Worm (Caenorhabditis elegans) whole organism, young adult: Measurements from ENCODE around the gene D1054.1.

Source experiments
- B0336.3 ChIP-seq: fragments of 200-800 bp; sonication (Bioruptor generic); IDR thresholded peaks from 2 replicates; pipeline ENCODE4 v1.3.6; 2022; ENCODE audit warnings: missing genetic modification characterization, missing compliant biosample characterization
- C06A6.2 ChIP-seq: fragments of 200-800 bp; sonication (Bioruptor generic); conservative IDR thresholded peaks from 2 replicates; pipeline ENCODE4 v1.3.6; 2022; ENCODE audit warnings: missing genetic modification characterization, missing compliant biosample characterization
- C17E4.6 ChIP-seq: fragments of 200-800 bp; sonication (Bioruptor generic); IDR thresholded peaks from 2 replicates; pipeline ENCODE4 v1.3.6; 2022; ENCODE audit warnings: missing genetic modification reagents, missing genetic modification characterization, missing compliant biosample characterization
- D2030.7 ChIP-seq: fragments of 200-800 bp; sonication (Bioruptor generic); IDR thresholded peaks from 2 replicates; pipeline ENCODE4 v1.3.6; 2022; ENCODE audit warnings: missing genetic modification reagents, missing genetic modification characterization, missing compliant biosample characterization
- F23B12.7 ChIP-seq: sonication (generic microtip); optimal IDR thresholded peaks from 2 replicates; lab custom pipeline; 2017; ENCODE audit warnings: missing genetic modification characterization, mild to moderate bottlenecking, missing compliant biosample characterization, antibody characterized with exemption, moderate library complexity; ENCODE audit not compliant: insufficient read depth
- F33H1.4 ChIP-seq: fragments of 200-800 bp; sonication (Bioruptor generic); IDR thresholded peaks from 2 replicates; pipeline ENCODE4 v1.3.6; 2022; ENCODE audit warnings: missing genetic modification reagents, missing genetic modification characterization, missing compliant biosample characterization
- F37B4.10 ChIP-seq: fragments of 200-800 bp; sonication (Bioruptor generic); IDR thresholded peaks from 2 replicates; pipeline ENCODE4 v1.3.6; 2022; ENCODE audit warnings: missing genetic modification characterization, missing compliant biosample characterization
- F52B5.7 ChIP-seq: sonication (generic microtip); optimal IDR thresholded peaks from 2 replicates; lab custom pipeline; 2016; ENCODE audit warnings: mild to moderate bottlenecking, missing genetic modification characterization, missing compliant biosample characterization
- F55B11.4 ChIP-seq: sonication (generic microtip); optimal IDR thresholded peaks from 2 replicates; lab custom pipeline; 2016; ENCODE audit warnings: missing compliant biosample characterization, missing genetic modification characterization, borderline replicate concordance; ENCODE audit not compliant: insufficient read depth
- F57C9.4 ChIP-seq: sonication (generic microtip); optimal IDR thresholded peaks from 2 replicates; lab custom pipeline; 2017; ENCODE audit warnings: mild to moderate bottlenecking, missing genetic modification characterization, missing compliant biosample characterization
- Y67H2A.10 ChIP-seq: fragments of 200-800 bp; sonication (Bioruptor generic); conservative IDR thresholded peaks from 2 replicates; pipeline ENCODE4 v1.3.6; 2022; ENCODE audit warnings: missing genetic modification reagents, missing genetic modification characterization, missing compliant biosample characterization
- akir-1 ChIP-seq: fragments of 200-800 bp; sonication (Bioruptor generic); optimal IDR thresholded peaks from 2 replicates; lab custom pipeline; 2018; ENCODE audit warnings: mild to moderate bottlenecking, missing genetic modification characterization, moderate library complexity, missing compliant biosample characterization
- ama-1 ChIP-seq, 3 experiments: fragments of 150-350 bp in 1 of 3; sonication (generic microtip) in 2 of 3; optimal IDR thresholded peaks; 2 replicates each; lab custom pipeline; 2014 to 2018; ENCODE audit warnings: missing biosample characterization in 2 of 3, missing genetic modification characterization in 2 of 3, missing genetic modification reagents in 2 of 3
- aptf-3 ChIP-seq: fragments of 200-800 bp; sonication (Bioruptor generic); IDR thresholded peaks from 2 replicates; pipeline ENCODE4 v1.3.6; 2022; ENCODE audit warnings: missing genetic modification characterization, missing compliant biosample characterization
- athp-1 ChIP-seq: sonication (generic microtip); optimal IDR thresholded peaks from 2 replicates; lab custom pipeline; 2017; ENCODE audit warnings: mild to moderate bottlenecking, missing genetic modification characterization, missing compliant biosample characterization
- attf-3 ChIP-seq: fragments of 200-800 bp; sonication (Bioruptor generic); conservative IDR thresholded peaks from 2 replicates; pipeline ENCODE4 v1.3.6; 2022; ENCODE audit warnings: missing genetic modification reagents, missing genetic modification characterization, missing compliant biosample characterization
- attf-5 ChIP-seq: fragments of 200-800 bp; sonication (Bioruptor generic); optimal IDR thresholded peaks from 2 replicates; lab custom pipeline; 2018; ENCODE audit warnings: mild to moderate bottlenecking, missing genetic modification characterization, missing compliant biosample characterization
- ccch-3 ChIP-seq: fragments of 200-800 bp; sonication (Bioruptor generic); optimal IDR thresholded peaks from 2 replicates; lab custom pipeline; 2018; ENCODE audit warnings: mild to moderate bottlenecking, missing genetic modification characterization, missing compliant biosample characterization
- cebp-1 ChIP-seq, 2 experiments: fragments of 200-800 bp in 1 of 2; sonication (Bioruptor generic) in 1 of 2; sonication (generic microtip) in 1 of 2; IDR thresholded peaks in 1 of 2; optimal IDR thresholded peaks in 1 of 2; 2 replicates each; pipeline versions ENCODE4 v1.3.6 to Lab custom; 2017 to 2022; ENCODE audit warnings: missing compliant biosample characterization in 2 of 2, missing genetic modification characterization in 2 of 2, mild to moderate bottlenecking in 1 of 2, missing genetic modification reagents in 1 of 2, moderate library complexity in 1 of 2
- cebp-2 ChIP-seq: fragments of 200-800 bp; sonication (Bioruptor generic); IDR thresholded peaks from 2 replicates; pipeline ENCODE4 v1.3.6; 2022; ENCODE audit warnings: missing genetic modification characterization, missing compliant biosample characterization
- ceh-27 ChIP-seq: fragments of 200-800 bp; sonication (Bioruptor generic); optimal IDR thresholded peaks from 2 replicates; lab custom pipeline; 2018; ENCODE audit warnings: mild to moderate bottlenecking, missing genetic modification characterization, moderate library complexity, missing compliant biosample characterization
- ceh-40 ChIP-seq: fragments of 200-800 bp; sonication (Bioruptor generic); IDR thresholded peaks from 2 replicates; pipeline ENCODE4 v1.3.6; 2022; ENCODE audit warnings: missing genetic modification characterization, missing compliant biosample characterization
- ceh-79 ChIP-seq: sonication (generic microtip); optimal IDR thresholded peaks from 2 replicates; lab custom pipeline; 2017; ENCODE audit warnings: mild to moderate bottlenecking, missing genetic modification characterization, missing compliant biosample characterization
- dox-1 ChIP-seq: fragments of 200-800 bp; sonication (Bioruptor generic); IDR thresholded peaks from 2 replicates; pipeline ENCODE4 v1.3.6; 2022; ENCODE audit warnings: missing genetic modification reagents, missing genetic modification characterization, missing compliant biosample characterization
- gei-17 ChIP-seq: fragments of 200-800 bp; sonication (Bioruptor generic); optimal IDR thresholded peaks from 2 replicates; lab custom pipeline; 2018; ENCODE audit warnings: mild to moderate bottlenecking, missing genetic modification characterization, missing compliant biosample characterization
- hmg-1.2 ChIP-seq: fragments of 200-800 bp; sonication (Bioruptor generic); IDR thresholded peaks from 2 replicates; pipeline ENCODE4 v1.3.6; 2022; ENCODE audit warnings: missing genetic modification reagents, missing genetic modification characterization, missing compliant biosample characterization
- let-526 ChIP-seq: fragments of 200-800 bp; sonication (Bioruptor generic); IDR thresholded peaks from 2 replicates; pipeline ENCODE4 v1.3.6; 2022; ENCODE audit warnings: missing genetic modification reagents, missing genetic modification characterization, missing compliant biosample characterization
- let-607 ChIP-seq, 2 experiments: fragments of 200-800 bp in 1 of 2; sonication (Bioruptor generic) in 1 of 2; sonication (generic microtip) in 1 of 2; optimal IDR thresholded peaks; 2 replicates each; lab custom pipeline; 2016 to 2018; ENCODE audit warnings: mild to moderate bottlenecking in 2 of 2, missing compliant biosample characterization in 2 of 2, missing genetic modification characterization in 2 of 2, moderate library complexity in 2 of 2, missing genotype in 1 of 2
- lin-26 ChIP-seq: fragments of 200-800 bp; sonication (Bioruptor generic); IDR thresholded peaks from 2 replicates; pipeline ENCODE4 v1.3.6; 2022; ENCODE audit warnings: missing genetic modification reagents, missing genetic modification characterization, missing compliant biosample characterization
- lin-40 ChIP-seq: sonication (generic microtip); optimal IDR thresholded peaks from 2 replicates; lab custom pipeline; 2016; ENCODE audit warnings: missing genetic modification characterization, mild to moderate bottlenecking, missing compliant biosample characterization, missing genotype, missing genetic modification reagents
- madf-10 ChIP-seq: sonication (generic microtip); optimal IDR thresholded peaks from 2 replicates; lab custom pipeline; 2016; ENCODE audit warnings: mild to moderate bottlenecking, missing genetic modification characterization, missing compliant biosample characterization
- mcd-1 ChIP-seq: fragments of 200-800 bp; sonication (Bioruptor generic); IDR thresholded peaks from 2 replicates; pipeline ENCODE4 v1.3.6; 2022; ENCODE audit warnings: missing genetic modification reagents, missing genetic modification characterization, missing compliant biosample characterization
- mxl-1 ChIP-seq: sonication (generic microtip); optimal IDR thresholded peaks from 2 replicates; lab custom pipeline; 2016; ENCODE audit warnings: missing genetic modification characterization, missing compliant biosample characterization
- nfyb-1 ChIP-seq: fragments of 200-800 bp; sonication (Bioruptor generic); IDR thresholded peaks from 2 replicates; pipeline ENCODE4 v1.3.6; 2022; ENCODE audit warnings: missing genetic modification reagents, missing genetic modification characterization, missing compliant biosample characterization
- nhr-179 ChIP-seq: sonication (generic microtip); optimal IDR thresholded peaks from 2 replicates; lab custom pipeline; 2016; ENCODE audit warnings: mild to moderate bottlenecking, missing genetic modification characterization, missing compliant biosample characterization
- nhr-80 ChIP-seq: sonication (generic microtip); optimal IDR thresholded peaks from 2 replicates; lab custom pipeline; 2016; ENCODE audit warnings: missing genetic modification characterization, missing compliant biosample characterization
- rpc-1 ChIP-seq, 2 experiments: fragments of 150-350 bp in 1 of 2; sonication (generic microtip) in 1 of 2; optimal IDR thresholded peaks; 2 replicates each; lab custom pipeline; 2014 to 2018; ENCODE audit warnings: missing biosample characterization in 1 of 2, missing genetic modification characterization in 1 of 2, missing genetic modification reagents in 1 of 2, missing genotype in 1 of 2
- sptf-2 ChIP-seq: fragments of 200-800 bp; sonication (Bioruptor generic); optimal IDR thresholded peaks from 2 replicates; lab custom pipeline; 2018; ENCODE audit warnings: mild to moderate bottlenecking, missing genetic modification characterization, missing compliant biosample characterization
- tbx-9 ChIP-seq: sonication (generic microtip); optimal IDR thresholded peaks from 2 replicates; lab custom pipeline; 2016; ENCODE audit warnings: borderline replicate concordance, missing genetic modification characterization, inconsistent platforms, missing compliant biosample characterization
- unc-62 ChIP-seq: fragments of 150-350 bp; optimal IDR thresholded peaks from 2 replicates; lab custom pipeline; 2014; ENCODE audit warnings: missing biosample characterization, missing genetic modification reagents, missing genetic modification characterization
- xnd-1 ChIP-seq: sonication (generic microtip); optimal IDR thresholded peaks from 2 replicates; lab custom pipeline; 2016; ENCODE audit warnings: missing genotype, missing genetic modification reagents, missing genetic modification characterization, missing compliant biosample characterization
- zim-3 ChIP-seq: sonication (generic microtip); optimal IDR thresholded peaks from 2 replicates; lab custom pipeline; 2017; ENCODE audit warnings: mild to moderate bottlenecking, missing genetic modification characterization, moderate library complexity, missing compliant biosample characterization

The D1054.1 gene

DNA sequence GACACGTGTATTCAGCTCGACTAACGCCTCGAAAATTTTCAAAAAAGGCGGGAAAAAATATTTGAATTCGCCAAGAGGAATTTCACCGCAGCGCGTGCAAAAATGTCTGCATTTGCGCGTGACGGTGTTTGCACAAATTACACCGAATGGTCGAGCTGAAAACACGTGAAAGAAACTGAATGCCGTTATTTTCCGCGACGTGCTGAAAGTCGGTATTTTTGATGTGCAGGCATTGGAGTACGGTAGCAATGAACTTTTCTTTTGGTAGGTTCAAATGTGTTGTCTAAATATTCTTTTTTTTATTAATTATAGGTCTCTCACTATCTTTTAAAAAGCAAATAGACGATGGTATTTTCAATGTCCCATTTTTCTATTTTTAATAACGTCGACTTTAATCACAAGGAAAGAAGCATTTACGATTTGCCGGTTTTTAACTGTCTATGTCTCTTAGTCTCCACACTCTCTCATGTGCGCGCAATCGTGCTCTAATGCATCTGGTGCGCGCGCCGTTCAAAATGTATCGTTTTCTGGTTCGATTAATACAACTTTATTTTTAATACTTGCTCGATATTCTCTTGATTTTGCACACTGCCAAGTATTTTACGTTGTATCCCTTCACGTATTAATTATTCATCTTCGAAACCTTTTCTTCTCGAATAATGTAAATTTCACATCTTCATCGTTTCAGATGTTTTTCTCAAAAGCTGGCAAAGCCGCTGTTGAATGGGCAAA lies 43.6 kb upstream of the D1054.1 start, which contains the start of the genes C29A12.1 and lig-1 (continued):
- TF ChIP-seq D2030.7 (GFP tag; lab: Robert Waterston, UW) (peak; percentile 93), nhr-179 (tag; lab: Kevin White, UChicago) (no peak), Y67H2A.10 (no peak), rpc-1 (optimal IDR thresholded peaks at IDR 0.05; lab: Kevin White, UChicago) (no peak), rpc-1 (tag; optimal IDR thresholded peaks at IDR 0.05; lab: Kevin White, UChicago) (no peak), F23B12.7 (tag; lab: Kevin White, UChicago) (peak; percentile 27), C06A6.2 (GFP tag; lab: Robert Waterston, UW) (no peak), hmg-1.2 (GFP tag; lab: Robert Waterston, UW) (peak; percentile 66; the same call in 1 of the 2 replicates), sptf-2 (GFP tag; lab: Kevin White, UChicago) (no peak), zim-3 (tag; lab: Kevin White, UChicago) (no peak), athp-1 (tag; lab: Kevin White, UChicago) (no peak), lin-40 (tag; lab: Kevin White, UChicago) (no peak), nfyb-1 (no peak), F37B4.10 (GFP tag; lab: Robert Waterston, UW) (no peak), F55B11.4 (tag; lab: Kevin White, UChicago) (no peak), madf-10 (tag; lab: Kevin White, UChicago) (no peak), C17E4.6 (GFP tag; lab: Robert Waterston, UW) (no peak), attf-5 (GFP tag; lab: Kevin White, UChicago) (peak; percentile 44), mcd-1 (GFP tag; lab: Robert Waterston, UW) (peak; percentile 68), F33H1.4 (GFP tag; lab: Robert Waterston, UW) (peak; percentile 51), F52B5.7 (tag; lab: Kevin White, UChicago) (no peak), let-526 (GFP tag; lab: Robert Waterston, UW) (no peak), akir-1 (GFP tag; lab: Kevin White, UChicago) (no peak), ceh-79 (no peak), xnd-1 (tag; lab: Kevin White, UChicago) (peak; percentile 54), cebp-2 (no peak), unc-62 (GFP tag; lab: Kevin White, UChicago) (no peak), F57C9.4 (tag; lab: Kevin White, UChicago) (no peak), mxl-1 (no peak), dox-1 (GFP tag; lab: Robert Waterston, UW) (peak; percentile 79), gei-17 (GFP tag; lab: Kevin White, UChicago) (no peak), attf-3 (no peak), lin-26 (0 out of 2 replicates have a peak, but pooled peaks have one; percentile 18)

DNA sequence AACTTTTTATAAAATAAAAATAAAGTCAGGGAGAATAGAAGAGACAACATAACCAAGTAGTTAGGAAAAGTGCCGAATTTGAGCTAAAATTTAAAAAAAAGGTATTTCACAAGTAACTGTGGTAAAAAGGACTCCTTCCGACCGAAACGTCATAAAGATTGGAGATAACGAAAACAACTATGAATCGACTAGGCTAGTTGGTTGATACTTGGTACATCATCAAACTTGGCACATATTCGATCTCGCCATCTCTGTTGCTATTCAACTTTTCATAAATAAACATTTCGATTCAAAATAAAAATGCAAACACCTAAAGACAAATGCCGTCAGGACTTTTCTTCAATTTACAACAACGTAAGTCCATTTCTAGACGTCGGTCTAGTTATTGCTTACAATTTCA lies 41.7 kb upstream of the D1054.1 start, which contains the start of gene C29A12.22:
Gene C29A12.22, plus strand, starts transcription at position 301 of the 400 bp plus-strand sequence.
- TF ChIP-seq tbx-9 (tag; lab: Kevin White, UChicago): no peak
- no peak for TF ChIP-seq ccch-3 (GFP tag; lab: Kevin White, UChicago)
- no peak for TF ChIP-seq B0336.3
- no peak for TF ChIP-seq ceh-27
- no peak for TF ChIP-seq F57C9.4 (tag; lab: Kevin White, UChicago)
- no peak for TF ChIP-seq ceh-40
- no peak for TF ChIP-seq cebp-1 (GFP tag; IDR thresholded peaks at IDR 0.05; lab: Robert Waterston, UW)
- TF ChIP-seq cebp-1 (tag; optimal IDR thresholded peaks at IDR 0.05; lab: Kevin White, UChicago): no peak
- no peak for TF ChIP-seq nhr-80
- TF ChIP-seq let-607 (tag; optimal IDR thresholded peaks at IDR 0.05; lab: Kevin White, UChicago): no peak
- TF ChIP-seq aptf-3: no peak
- no peak for TF ChIP-seq ama-1 (optimal IDR thresholded peaks at IDR 0.05; lab: Kevin White, UChicago)
- no peak for TF ChIP-seq ama-1 (GFP tag; optimal IDR thresholded peaks at IDR 0.05; lab: Kevin White, UChicago)
- TF ChIP-seq athp-1 (tag; lab: Kevin White, UChicago): no peak
